Worm (Caenorhabditis elegans) whole organism, L4 larva: ENCODE measurements around the gene sre-7.

Experiments used
- F26F4.8 ChIP-seq: fragments of 200-800 bp; sonication (Bioruptor generic); conservative IDR thresholded peaks from 2 replicates; pipeline ENCODE4 v1.3.6; 2022; ENCODE audit warnings: missing genetic modification characterization, missing compliant biosample characterization
- T20F7.1 ChIP-seq: fragments of 200-800 bp; sonication (Bioruptor generic); optimal IDR thresholded peaks from 2 replicates; lab custom pipeline; 2018; ENCODE audit warnings: mild to moderate bottlenecking, missing genetic modification characterization, missing compliant biosample characterization
- T26A8.4 ChIP-seq: fragments of 200-800 bp; sonication (Bioruptor generic); IDR thresholded peaks from 2 replicates; pipeline ENCODE4 v1.3.6; 2022; ENCODE audit warnings: missing genetic modification characterization, missing compliant biosample characterization
- Y48G9A.11 ChIP-seq: fragments of 200-800 bp; sonication (Bioruptor generic); IDR thresholded peaks from 2 replicates; pipeline ENCODE4 v1.3.6; 2022; ENCODE audit warnings: missing genetic modification reagents, missing genetic modification characterization, missing compliant biosample characterization
- aha-1 ChIP-seq: fragments of 150-350 bp; peaks from one replicate; lab custom pipeline; 2014; ENCODE audit warnings: missing biosample characterization, missing genetic modification characterization
- arid-1 ChIP-seq: fragments of 200-800 bp; sonication (Bioruptor generic); conservative IDR thresholded peaks from 2 replicates; pipeline ENCODE4 v1.3.6; 2022; ENCODE audit warnings: missing genetic modification reagents, missing genetic modification characterization, missing compliant biosample characterization
- ceh-32 ChIP-seq: sonication (generic microtip); optimal IDR thresholded peaks from 2 replicates; lab custom pipeline; 2016; ENCODE audit warnings: mild to moderate bottlenecking, missing genetic modification characterization, missing compliant biosample characterization; ENCODE audit not compliant: poor library complexity
- ceh-44 ChIP-seq: fragments of 200-800 bp; sonication (Bioruptor generic); IDR thresholded peaks from 2 replicates; pipeline ENCODE4 v1.3.6; 2022; ENCODE audit warnings: missing genetic modification reagents, missing genetic modification characterization, missing compliant biosample characterization
- ceh-62 ChIP-seq: sonication (generic microtip); optimal IDR thresholded peaks from 2 replicates; lab custom pipeline; 2017; ENCODE audit warnings: missing biosample characterization, missing genetic modification characterization
- dpl-1 ChIP-seq: fragments of 150-350 bp; optimal IDR thresholded peaks from 2 replicates; lab custom pipeline; 2014; ENCODE audit warnings: missing biosample characterization, missing genetic modification reagents, missing genetic modification characterization
- egl-43 ChIP-seq: fragments of 200-800 bp; sonication (Bioruptor generic); IDR thresholded peaks from 2 replicates; pipeline ENCODE4 v1.3.6; 2022; ENCODE audit warnings: missing genetic modification reagents, missing genetic modification characterization, missing compliant biosample characterization
- fos-1 ChIP-seq: fragments of 150-350 bp; optimal IDR thresholded peaks from 2 replicates; lab custom pipeline; 2014; ENCODE audit warnings: missing biosample characterization, missing genetic modification characterization
- hif-1 ChIP-seq, 2 experiments: sonication (generic microtip); optimal IDR thresholded peaks; 2 replicates each; lab custom pipeline; 2016 to 2017; ENCODE audit warnings: missing compliant biosample characterization in 2 of 2, missing genetic modification characterization in 2 of 2, missing genetic modification reagents in 2 of 2, missing genotype in 2 of 2, mild to moderate bottlenecking in 1 of 2
- hmg-1.1 ChIP-seq: fragments of 200-800 bp; sonication (Bioruptor generic); IDR thresholded peaks from 2 replicates; pipeline ENCODE4 v1.3.6; 2022; ENCODE audit warnings: missing genetic modification reagents, missing genetic modification characterization, missing compliant biosample characterization
- madf-5 ChIP-seq, 2 experiments: fragments of 200-800 bp; sonication (Bioruptor generic); IDR thresholded peaks; 2 replicates each; pipeline ENCODE4 v1.3.6; 2022; ENCODE audit warnings: missing compliant biosample characterization in 2 of 2, missing genetic modification characterization in 2 of 2
- mep-1 ChIP-seq: fragments of 150-350 bp; sonication (generic microtip); optimal IDR thresholded peaks from 3 replicates; lab custom pipeline; 2014; ENCODE audit warnings: missing biosample characterization, missing genetic modification characterization
- nhr-10 ChIP-seq: fragments of 150-350 bp; optimal IDR thresholded peaks from 2 replicates; lab custom pipeline; 2014; ENCODE audit warnings: missing biosample characterization, missing genetic modification characterization
- nhr-102 ChIP-seq: sonication (generic microtip); optimal IDR thresholded peaks from 2 replicates; lab custom pipeline; 2016; ENCODE audit warnings: mild to moderate bottlenecking, missing genetic modification characterization, moderate library complexity, missing compliant biosample characterization
- nhr-111 ChIP-seq: fragments of 200-800 bp; sonication (Bioruptor generic); optimal IDR thresholded peaks from 2 replicates; lab custom pipeline; 2018; ENCODE audit warnings: mild to moderate bottlenecking, missing genetic modification characterization, missing compliant biosample characterization
- nhr-41 ChIP-seq: fragments of 200-800 bp; sonication (Bioruptor generic); IDR thresholded peaks from 2 replicates; pipeline ENCODE4 v1.3.6; 2022; ENCODE audit warnings: missing genetic modification reagents, missing genetic modification characterization, missing compliant biosample characterization
- saeg-2 ChIP-seq: fragments of 200-800 bp; sonication (Bioruptor generic); IDR thresholded peaks from 2 replicates; pipeline ENCODE4 v1.3.6; 2022; ENCODE audit warnings: missing genetic modification reagents, missing genetic modification characterization, missing compliant biosample characterization
- sdz-12 ChIP-seq: fragments of 200-800 bp; sonication (Bioruptor generic); optimal IDR thresholded peaks from 2 replicates; lab custom pipeline; 2018; ENCODE audit warnings: mild to moderate bottlenecking, missing genetic modification characterization, missing compliant biosample characterization
- set-16 ChIP-seq: fragments of 200-800 bp; sonication (Bioruptor generic); IDR thresholded peaks from 2 replicates; pipeline ENCODE4 v1.3.6; 2022; ENCODE audit warnings: missing genetic modification reagents, missing genetic modification characterization, missing compliant biosample characterization
- spr-1 ChIP-seq: sonication (generic microtip); optimal IDR thresholded peaks from 2 replicates; lab custom pipeline; 2016; ENCODE audit warnings: mild to moderate bottlenecking, missing genetic modification characterization, missing compliant biosample characterization
- unc-62 ChIP-seq, 3 experiments: fragments of 150-350 bp in 1 of 3; sonication (generic microtip); optimal IDR thresholded peaks in 2 of 3; peaks in 1 of 3; 1 replicate in 1 of 3; 2 replicates in 2 of 3; lab custom pipeline; 2014 to 2017; ENCODE audit warnings: missing biosample characterization in 3 of 3, missing genetic modification characterization in 3 of 3, missing genetic modification reagents in 3 of 3, missing genotype in 1 of 3
- zip-11 ChIP-seq: fragments of 200-800 bp; sonication (Bioruptor generic); IDR thresholded peaks from 2 replicates; pipeline ENCODE4 v1.3.6; 2022; ENCODE audit warnings: missing genetic modification characterization, missing compliant biosample characterization
- ztf-11 ChIP-seq: fragments of 150-350 bp; optimal IDR thresholded peaks from 2 replicates; lab custom pipeline; 2014; ENCODE audit warnings: missing biosample characterization, missing genetic modification characterization
- ztf-7 ChIP-seq: fragments of 150-350 bp; optimal IDR thresholded peaks from 2 replicates; lab custom pipeline; 2014; ENCODE audit warnings: missing biosample characterization, missing genetic modification characterization

sre-7 gene

ce11 chrV:14237447-14237846 is 6.6 kb upstream of the sre-7 start (continued):
- TF ChIP-seq hmg-1.1 (GFP tag; lab: Robert Waterston, UW) (peak; percentile 24; the same call in 1 of the 2 replicates), Y48G9A.11 (GFP tag; lab: Robert Waterston, UW) (peak; percentile 81), nhr-41 (GFP tag; lab: Robert Waterston, UW) (peak; percentile 26; the same call in 1 of the 2 replicates), ceh-44 (peak; percentile 64; the same call in 1 of the 2 replicates)

ce11 chrV:14240694-14241201 is 3.3 kb upstream of the sre-7 start, which contains the start of gene K02E11.10:
Gene K02E11.10, minus strand, starts transcription at chrV:14241151.
- TF ChIP-seq fos-1 (tag; lab: Kevin White, UChicago) = no peak
- peak; percentile 56 for TF ChIP-seq aha-1 (tag; lab: Kevin White, UChicago)
- no peak for TF ChIP-seq Y48G9A.11 (GFP tag; lab: Robert Waterston, UW)
- no peak for TF ChIP-seq saeg-2 (GFP tag; lab: Robert Waterston, UW)
- no peak for TF ChIP-seq ztf-11 (tag; lab: Kevin White, UChicago)
- TF ChIP-seq nhr-111 (GFP tag; lab: Kevin White, UChicago) = no peak
- no peak for TF ChIP-seq arid-1
- peak; percentile 9 for TF ChIP-seq spr-1 (tag; lab: Kevin White, UChicago)
- no peak for TF ChIP-seq ztf-7
- TF ChIP-seq set-16 (GFP tag; lab: Robert Waterston, UW) = peak; percentile 97
- 0 out of 4 replicates have a peak, but pooled peaks of 1 of the 2 experiments have one; percentile 40 for TF ChIP-seq madf-5 (GFP tag; IDR thresholded peaks at IDR 0.05; lab: Robert Waterston, UW)
- TF ChIP-seq zip-11 (GFP tag; lab: Robert Waterston, UW) = no peak
- no peak for TF ChIP-seq T20F7.1 (GFP tag; lab: Kevin White, UChicago)
- TF ChIP-seq mep-1 = no peak
- TF ChIP-seq F26F4.8 (GFP tag; lab: Robert Waterston, UW) = no peak; the same call in 1 of the 2 replicates
- no peak for TF ChIP-seq ceh-32 (tag; lab: Kevin White, UChicago)
- TF ChIP-seq, all 104 proteins: peak for 4

ce11 chrV:14246761-14247160 is 2.8 kb downstream of the sre-7 start, which contains the start of gene K02E11.3:
Gene K02E11.3, minus strand, starts transcription at chrV:14246861.
- no peak for TF ChIP-seq Y48G9A.11 (GFP tag; lab: Robert Waterston, UW)
- no peak for TF ChIP-seq ceh-62
- TF ChIP-seq hif-1 (tag; optimal IDR thresholded peaks at IDR 0.05; lab: Kevin White, UChicago) = no peak

ce11 chrV:14248025-14248424 is 4.0 kb downstream of the sre-7 start, which contains the start of gene K02E11.4:
Gene K02E11.4, minus strand, starts transcription at chrV:14248125.
- TF ChIP-seq dpl-1 = no peak
- no peak for TF ChIP-seq sdz-12 (GFP tag; lab: Kevin White, UChicago)
- no peak for TF ChIP-seq aha-1 (tag; lab: Kevin White, UChicago)
- TF ChIP-seq nhr-102 (tag; lab: Kevin White, UChicago) = no peak
- TF ChIP-seq T26A8.4 (GFP tag; lab: Robert Waterston, UW) = no peak
- TF ChIP-seq egl-43 (GFP tag; lab: Robert Waterston, UW) = no peak

- no peak for TF ChIP-seq ceh-32 (tag; lab: Kevin White, UChicago)
- TF ChIP-seq unc-62 (GFP tag; optimal IDR thresholded peaks at IDR 0.05 in 1 of 2; lab: Kevin White, UChicago) = peak in 1 of 2 experiments; percentile 98
- TF ChIP-seq unc-62 (tag; optimal IDR thresholded peaks at IDR 0.05; lab: Kevin White, UChicago) = no peak
Observed at ce11 chrV:14248654-14249053, 4.7 kb downstream of the sre-7 start, which contains the start of gene K02E11.6. Gene K02E11.6, plus strand, starts transcription at chrV:14248802.

ce11 chrV:14252025-14252424 is 8.0 kb downstream of the sre-7 start, which contains the start of gene K02E11.5:
Gene K02E11.5, plus strand, starts transcription at chrV:14252325.
- TF ChIP-seq nhr-10 = no peak
- TF ChIP-seq, all 104 proteins: peak for 0
